Fruit fly (Drosophila melanogaster) whole organism, embryonic: ENCODE data around the gene CG13898.

Experiments used
- Atf-2 ChIP-seq: fragments of 200-800 bp; sonication (Bioruptor generic); optimal IDR thresholded peaks from 2 replicates; lab custom pipeline; 2016; ENCODE audit warnings: missing biosample characterization, missing genetic modification characterization
- B-H1 ChIP-seq: fragments of 200-800 bp; sonication (Bioruptor generic); IDR thresholded peaks from 3 replicates; pipeline ENCODE4 v1.3.6; 2022; ENCODE audit warnings: missing biosample characterization, missing genetic modification characterization
- Blimp-1 ChIP-seq: fragments of 200-800 bp; sonication (Bioruptor generic); optimal IDR thresholded peaks from 3 replicates; lab custom pipeline; 2018; ENCODE audit warnings: missing biosample characterization, missing genetic modification characterization, mild to moderate bottlenecking, moderate library complexity, missing genetic modification reagents
- CG10209 ChIP-seq: fragments of 200-800 bp; sonication (Bioruptor generic); optimal IDR thresholded peaks from 3 replicates; lab custom pipeline; 2017; ENCODE audit warnings: missing biosample characterization, mild to moderate bottlenecking, missing genetic modification characterization, missing genetic modification reagents
- CG11696 ChIP-seq: fragments of 200-800 bp; sonication (Bioruptor generic); IDR thresholded peaks from 2 replicates; pipeline ENCODE4 v1.3.6; 2022; ENCODE audit warnings: missing biosample characterization, missing genetic modification characterization
- CG12219 ChIP-seq: fragments of 200-800 bp; sonication (Bioruptor generic); optimal IDR thresholded peaks from 3 replicates; lab custom pipeline; 2018; ENCODE audit warnings: missing biosample characterization, mild to moderate bottlenecking, missing genetic modification characterization
- CG13775 ChIP-seq: fragments of 200-800 bp; sonication (Bioruptor generic); optimal IDR thresholded peaks from 3 replicates; lab custom pipeline; 2017; ENCODE audit warnings: missing biosample characterization, mild to moderate bottlenecking, missing genetic modification characterization
- CG17328 ChIP-seq: fragments of 200-800 bp; sonication (Bioruptor generic); IDR thresholded peaks from 2 replicates; pipeline ENCODE4 v1.3.6; 2022; ENCODE audit warnings: missing biosample characterization, missing genetic modification characterization
- CG1792 ChIP-seq: fragments of 200-800 bp; sonication (Bioruptor generic); optimal IDR thresholded peaks from 2 replicates; lab custom pipeline; 2016; ENCODE audit warnings: missing biosample characterization, missing genetic modification characterization
- CG18764 ChIP-seq: fragments of 200-800 bp; sonication (Bioruptor generic); optimal IDR thresholded peaks from 3 replicates; lab custom pipeline; 2016; ENCODE audit warnings: missing biosample characterization, missing genetic modification characterization
- CG2116 ChIP-seq: fragments of 200-800 bp; sonication (Bioruptor generic); optimal IDR thresholded peaks from 3 replicates; lab custom pipeline; 2018; ENCODE audit warnings: missing biosample characterization, mild to moderate bottlenecking, missing genetic modification characterization
- CG2129 ChIP-seq: fragments of 200-800 bp; sonication (Bioruptor generic); IDR thresholded peaks from 2 replicates; pipeline ENCODE4 v1.3.6; 2022; ENCODE audit warnings: missing biosample characterization, missing genetic modification characterization; ENCODE audit not compliant: partially characterized antibody
- CG33213 ChIP-seq: fragments of 200-800 bp; sonication (Bioruptor generic); optimal IDR thresholded peaks from 3 replicates; lab custom pipeline; 2016; ENCODE audit warnings: missing biosample characterization, missing genetic modification characterization
- CG3995 ChIP-seq: fragments of 200-800 bp; sonication (Bioruptor generic); optimal IDR thresholded peaks from 3 replicates; lab custom pipeline; 2016; ENCODE audit warnings: missing biosample characterization, missing genetic modification characterization
- CG4328 ChIP-seq: fragments of 200-800 bp; sonication (Bioruptor generic); optimal IDR thresholded peaks from 3 replicates; lab custom pipeline; 2017; ENCODE audit warnings: missing biosample characterization, missing genetic modification reagents, missing genetic modification characterization
- CG5953 ChIP-seq: fragments of 200-800 bp; sonication (Bioruptor generic); IDR thresholded peaks from 2 replicates; pipeline ENCODE4 v1.3.6; 2022; ENCODE audit warnings: missing biosample characterization, missing genetic modification characterization
- CG6765 ChIP-seq: fragments of 200-800 bp; sonication (Bioruptor generic); optimal IDR thresholded peaks from 3 replicates; lab custom pipeline; 2017; ENCODE audit warnings: missing biosample characterization, mild to moderate bottlenecking, missing genetic modification characterization
- CG6813 ChIP-seq: fragments of 200-800 bp; sonication (Bioruptor generic); optimal IDR thresholded peaks from 2 replicates; lab custom pipeline; 2017; ENCODE audit warnings: missing biosample characterization, missing genetic modification characterization, mild to moderate bottlenecking, moderate library complexity, missing genetic modification reagents
- CG9215 ChIP-seq: fragments of 200-800 bp; sonication (Bioruptor generic); IDR thresholded peaks from 2 replicates; pipeline ENCODE4 v1.3.6; 2022; ENCODE audit warnings: missing biosample characterization, missing genetic modification characterization
- Camta ChIP-seq: fragments of 200-800 bp; sonication (Bioruptor generic); optimal IDR thresholded peaks from 2 replicates; lab custom pipeline; 2016; ENCODE audit warnings: missing biosample characterization, missing genetic modification characterization
- Gsc ChIP-seq: fragments of 200-800 bp; sonication (Bioruptor generic); IDR thresholded peaks from 2 replicates; pipeline ENCODE4 v1.3.6; 2022; ENCODE audit warnings: missing biosample characterization, missing genetic modification characterization
- HLH3B ChIP-seq: fragments of 200-800 bp; sonication (Bioruptor generic); IDR thresholded peaks from 2 replicates; pipeline ENCODE4 v1.3.6; 2022; ENCODE audit warnings: missing biosample characterization, missing genetic modification characterization
- HLH54F ChIP-seq: fragments of 200-800 bp; sonication (Bioruptor generic); optimal IDR thresholded peaks from 3 replicates; lab custom pipeline; 2016; ENCODE audit warnings: missing biosample characterization, missing genetic modification characterization
- Hey ChIP-seq: fragments of 200-800 bp; sonication (Bioruptor generic); optimal IDR thresholded peaks from 3 replicates; lab custom pipeline; 2018; ENCODE audit warnings: missing biosample characterization, mild to moderate bottlenecking, missing genetic modification characterization
- Hr78 ChIP-seq, 2 experiments: fragments of 200-800 bp in 1 of 2; fragments of >200 bp in 1 of 2; sonication (Bioruptor generic) in 1 of 2; optimal IDR thresholded peaks; 2 replicates each; lab custom pipeline; 2017 to 2019; ENCODE audit warnings: missing biosample characterization in 2 of 2, missing genetic modification characterization in 2 of 2, mild to moderate bottlenecking in 1 of 2, moderate library complexity in 1 of 2
- Lpt ChIP-seq: fragments of >200 bp; optimal IDR thresholded peaks from 2 replicates; lab custom pipeline; 2018; ENCODE audit warnings: missing biosample characterization, missing genetic modification characterization
- MBD-R2 ChIP-seq: fragments of 200-800 bp; sonication (Bioruptor generic); IDR thresholded peaks from 2 replicates; pipeline ENCODE4 v1.3.6; 2022; ENCODE audit warnings: missing biosample characterization, missing genetic modification characterization
- Max ChIP-seq: fragments of 200-800 bp; sonication (Bioruptor generic); optimal IDR thresholded peaks from 2 replicates; lab custom pipeline; 2016; ENCODE audit warnings: missing biosample characterization, mild to moderate bottlenecking, missing genetic modification characterization
- Mrtf ChIP-seq: fragments of 200-800 bp; sonication (Bioruptor generic); IDR thresholded peaks from 3 replicates; pipeline ENCODE4 v1.3.6; 2022; ENCODE audit warnings: missing biosample characterization, missing genetic modification characterization
- Nf-YA ChIP-seq: fragments of 200-800 bp; sonication (Bioruptor generic); IDR thresholded peaks from 2 replicates; pipeline ENCODE4 v1.3.6; 2022; ENCODE audit warnings: missing biosample characterization, missing genetic modification characterization
- Nf-YC ChIP-seq: fragments of 200-800 bp; optimal IDR thresholded peaks from 3 replicates; lab custom pipeline; 2019; ENCODE audit warnings: missing biosample characterization, mild to moderate bottlenecking, missing genetic modification characterization, moderate library complexity
- Side ChIP-seq: fragments of 200-800 bp; sonication (Bioruptor generic); optimal IDR thresholded peaks from 2 replicates; lab custom pipeline; 2016; ENCODE audit warnings: missing biosample characterization, missing genetic modification characterization
- Six4 ChIP-seq: fragments of 200-800 bp; sonication (Bioruptor generic); optimal IDR thresholded peaks from 2 replicates; lab custom pipeline; 2016; ENCODE audit warnings: missing biosample characterization, missing genetic modification characterization
- bigmax ChIP-seq: fragments of 200-800 bp; sonication (Bioruptor generic); optimal IDR thresholded peaks from 2 replicates; lab custom pipeline; 2018; ENCODE audit warnings: missing biosample characterization, mild to moderate bottlenecking, missing genetic modification characterization
- bowl ChIP-seq: fragments of 200-800 bp; sonication (Bioruptor generic); IDR thresholded peaks from 2 replicates; pipeline ENCODE4 v1.3.6; 2022; ENCODE audit warnings: missing biosample characterization, missing genetic modification characterization
- chinmo ChIP-seq: fragments of 200-800 bp; sonication (Bioruptor generic); IDR thresholded peaks from 4 replicates; pipeline ENCODE4 v1.3.6; 2022; ENCODE audit warnings: missing biosample characterization, missing genetic modification characterization; ENCODE audit not compliant: partially characterized antibody
- dimm ChIP-seq: fragments of 200-800 bp; sonication (Bioruptor generic); IDR thresholded peaks from 2 replicates; pipeline ENCODE4 v1.3.6; 2022; ENCODE audit warnings: missing biosample characterization, missing genetic modification characterization
- disco-r ChIP-seq: fragments of 200-800 bp; sonication (Bioruptor generic); optimal IDR thresholded peaks from 2 replicates; lab custom pipeline; 2016; ENCODE audit warnings: missing biosample characterization, missing genetic modification characterization
- esg ChIP-seq: fragments of 200-800 bp; sonication (Bioruptor generic); conservative IDR thresholded peaks from 2 replicates; pipeline ENCODE4 v1.3.6; 2022; ENCODE audit warnings: missing biosample characterization, missing genetic modification characterization
- her ChIP-seq: fragments of 200-800 bp; sonication (Bioruptor generic); optimal IDR thresholded peaks from 2 replicates; lab custom pipeline; 2016; ENCODE audit warnings: missing biosample characterization, missing genetic modification characterization
- hkb ChIP-seq, 2 experiments: fragments of 200-800 bp in 1 of 2; fragments of >200 bp in 1 of 2; sonication (Bioruptor generic) in 1 of 2; IDR thresholded peaks in 1 of 2; optimal IDR thresholded peaks in 1 of 2; 2 replicates each; pipeline versions ENCODE4 v1.3.6 to Lab custom; 2017 to 2022; ENCODE audit warnings: missing biosample characterization in 1 of 2, missing genetic modification characterization in 1 of 2
- kah ChIP-seq: fragments of 200-800 bp; sonication (Bioruptor generic); optimal IDR thresholded peaks from 2 replicates; lab custom pipeline; 2018; ENCODE audit warnings: missing biosample characterization, mild to moderate bottlenecking, missing genetic modification characterization
- lbe ChIP-seq: fragments of 200-800 bp; sonication (Bioruptor generic); optimal IDR thresholded peaks from 2 replicates; lab custom pipeline; 2016; ENCODE audit warnings: missing biosample characterization, mild to moderate bottlenecking, missing genetic modification characterization
- p53 ChIP-seq: fragments of 200-800 bp; sonication (Bioruptor generic); optimal IDR thresholded peaks from 2 replicates; lab custom pipeline; 2016; ENCODE audit warnings: missing biosample characterization, missing genetic modification characterization
- sd ChIP-seq: fragments of 200-800 bp; sonication (Bioruptor generic); optimal IDR thresholded peaks from 3 replicates; lab custom pipeline; 2018; ENCODE audit warnings: missing biosample characterization, mild to moderate bottlenecking, missing genetic modification characterization, moderate library complexity
- slbo ChIP-seq: fragments of 200-800 bp; sonication (Bioruptor generic); IDR thresholded peaks from 2 replicates; pipeline ENCODE4 v1.3.6; 2022; ENCODE audit warnings: missing biosample characterization, missing genetic modification characterization
- slp2 ChIP-seq: fragments of 200-800 bp; sonication (Bioruptor generic); optimal IDR thresholded peaks from 2 replicates; lab custom pipeline; 2016; ENCODE audit warnings: missing biosample characterization, missing genetic modification characterization
- tx ChIP-seq: fragments of 200-800 bp; sonication (Bioruptor generic); optimal IDR thresholded peaks from 2 replicates; lab custom pipeline; 2016; ENCODE audit warnings: missing biosample characterization, missing genetic modification characterization
- zf30C ChIP-seq: fragments of 200-800 bp; sonication (Bioruptor generic); optimal IDR thresholded peaks from 3 replicates; lab custom pipeline; 2018; ENCODE audit warnings: missing biosample characterization, mild to moderate bottlenecking, missing genetic modification characterization

The CG13898 gene

DNA sequence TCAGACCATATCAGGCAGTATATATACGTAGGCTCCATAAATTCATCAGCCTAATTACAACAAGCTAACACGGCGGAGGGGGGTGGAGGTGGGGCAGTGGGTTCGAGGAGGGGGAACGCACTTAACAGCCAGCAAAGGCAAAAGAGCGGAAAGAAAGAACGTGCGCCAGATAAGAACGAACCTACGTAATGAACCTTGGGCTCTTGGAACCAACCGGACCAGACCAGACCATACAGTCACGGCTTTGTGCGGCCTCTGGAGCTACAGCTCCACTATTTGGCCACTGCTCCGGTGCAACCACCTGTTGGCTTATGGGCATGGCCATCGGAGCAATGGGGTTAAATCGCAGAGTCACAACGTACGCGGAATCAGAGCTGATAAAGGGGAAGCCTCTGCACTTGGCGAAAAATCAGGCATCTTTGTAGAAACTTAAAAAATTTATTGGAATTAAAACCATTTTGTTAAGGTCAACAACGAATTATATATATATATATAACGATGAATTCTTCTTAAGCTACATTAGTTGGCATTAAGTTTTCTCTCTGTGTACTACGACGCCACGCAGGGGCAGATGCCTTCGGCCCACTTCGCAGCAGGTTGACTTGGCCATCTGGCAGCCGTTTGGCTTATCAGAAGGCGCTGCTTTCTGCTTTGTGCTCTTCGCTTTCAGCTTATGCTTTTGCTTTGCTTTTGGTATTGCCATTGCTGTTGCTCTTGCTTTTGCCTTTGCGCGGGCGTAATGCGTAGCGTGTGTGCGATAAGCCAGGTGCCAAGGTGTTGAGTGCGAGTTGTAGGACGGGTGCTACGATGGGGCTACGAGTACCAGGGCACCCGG, 22.8 kb downstream of the CG13898 start (continued):
- TF ChIP-seq p53 (GFP tag; lab: Kevin White, UChicago): no peak
- TF ChIP-seq slbo (GFP tag; lab: Robert Waterston, UW): peak; percentile 98
- peak; percentile 75 for TF ChIP-seq Camta (GFP tag; lab: Kevin White, UChicago)
- peak; percentile 64 for TF ChIP-seq Nf-YC (tag; lab: Kevin White, UChicago)
- TF ChIP-seq Hr78 (GFP tag; optimal IDR thresholded peaks at IDR 0.05; lab: Kevin White, UChicago): peak in 1 of 2 experiments; percentile 81
- peak; percentile 43 for TF ChIP-seq CG33213 (GFP tag; lab: Kevin White, UChicago)
- peak; percentile 65 for TF ChIP-seq slp2 (GFP tag; lab: Kevin White, UChicago)
- peak; percentile 67 for TF ChIP-seq sd (tag; lab: Kevin White, UChicago)
- TF ChIP-seq bowl (GFP tag; lab: Robert Waterston, UW): peak; percentile 87
- no peak for TF ChIP-seq CG2129 (GFP tag; lab: Robert Waterston, UW)
- TF ChIP-seq CG9215 (GFP tag; lab: Robert Waterston, UW): peak; percentile 94
- TF ChIP-seq kah: peak; percentile 91
- TF ChIP-seq HLH3B (GFP tag; lab: Robert Waterston, UW): peak; percentile 97
- peak; percentile 90 for TF ChIP-seq CG13775 (GFP tag; lab: Kevin White, UChicago)
- TF ChIP-seq bigmax (GFP tag; lab: Kevin White, UChicago): no peak
- TF ChIP-seq Blimp-1: peak; percentile 84
- peak; percentile 71 for TF ChIP-seq HLH54F (GFP tag; lab: Kevin White, UChicago)
- TF ChIP-seq tx: peak; percentile 63
- TF ChIP-seq Side (GFP tag; lab: Kevin White, UChicago): no peak
- peak; percentile 95 for TF ChIP-seq B-H1
- TF ChIP-seq Mrtf (GFP tag; lab: Robert Waterston, UW): peak; percentile 94
- no peak for TF ChIP-seq Lpt (GFP tag; lab: Kevin White, UChicago)
- peak; percentile 89 for TF ChIP-seq MBD-R2
- no peak for TF ChIP-seq her (GFP tag; lab: Kevin White, UChicago)
- peak; percentile 80 for TF ChIP-seq Max
- peak; percentile 85 for TF ChIP-seq Gsc
- 0 out of 4 replicates have a peak, but pooled peaks have one; percentile 69 for TF ChIP-seq chinmo
- peak; percentile 58 for TF ChIP-seq CG18764
- peak; percentile 96 for TF ChIP-seq CG17328 (GFP tag; lab: Robert Waterston, UW)
- TF ChIP-seq zf30C (GFP tag; lab: Kevin White, UChicago): peak; percentile 86
- peak; percentile 67 for TF ChIP-seq CG6813 (GFP tag; lab: Kevin White, UChicago)
- peak; percentile 14 for TF ChIP-seq disco-r
- peak; percentile 59 for TF ChIP-seq CG2116 (GFP tag; lab: Kevin White, UChicago)
- peak; percentile 93 for TF ChIP-seq CG10209 (GFP tag; lab: Kevin White, UChicago)
- peak; percentile 94 for TF ChIP-seq esg (GFP tag; lab: Robert Waterston, UW)
- TF ChIP-seq CG4328 (GFP tag; lab: Kevin White, UChicago): peak; percentile 76
- TF ChIP-seq Atf-2: peak; percentile 42
- peak; percentile 49 for TF ChIP-seq Hey (tag; lab: Kevin White, UChicago)
- peak; percentile 95 for TF ChIP-seq CG5953 (GFP tag; lab: Robert Waterston, UW)
- TF ChIP-seq CG12219 (GFP tag; lab: Kevin White, UChicago): peak; percentile 83
- TF ChIP-seq CG6765 (GFP tag; lab: Kevin White, UChicago): peak; percentile 77
- peak; percentile 86 for TF ChIP-seq Six4 (GFP tag; lab: Kevin White, UChicago)
- peak; percentile 94 for TF ChIP-seq Nf-YA (GFP tag; lab: Robert Waterston, UW)
- TF ChIP-seq CG11696 (GFP tag; lab: Robert Waterston, UW): peak; percentile 91
- TF ChIP-seq CG3995 (GFP tag; lab: Kevin White, UChicago): peak; percentile 86
- TF ChIP-seq dimm: peak; percentile 90
- TF ChIP-seq lbe (GFP tag; lab: Kevin White, UChicago): peak; percentile 73
- TF ChIP-seq CG1792 (GFP tag; lab: Kevin White, UChicago): peak; percentile 17
- no peak for TF ChIP-seq hkb (optimal IDR thresholded peaks at IDR 0.05; lab: Kevin White, UChicago)
- peak; percentile 98 for TF ChIP-seq hkb (GFP tag; IDR thresholded peaks at IDR 0.05; lab: Robert Waterston, UW)
